Fruit fly (Drosophila melanogaster): Measurements from ENCODE around the gene CG6094.

The CG6094 gene

DNA sequence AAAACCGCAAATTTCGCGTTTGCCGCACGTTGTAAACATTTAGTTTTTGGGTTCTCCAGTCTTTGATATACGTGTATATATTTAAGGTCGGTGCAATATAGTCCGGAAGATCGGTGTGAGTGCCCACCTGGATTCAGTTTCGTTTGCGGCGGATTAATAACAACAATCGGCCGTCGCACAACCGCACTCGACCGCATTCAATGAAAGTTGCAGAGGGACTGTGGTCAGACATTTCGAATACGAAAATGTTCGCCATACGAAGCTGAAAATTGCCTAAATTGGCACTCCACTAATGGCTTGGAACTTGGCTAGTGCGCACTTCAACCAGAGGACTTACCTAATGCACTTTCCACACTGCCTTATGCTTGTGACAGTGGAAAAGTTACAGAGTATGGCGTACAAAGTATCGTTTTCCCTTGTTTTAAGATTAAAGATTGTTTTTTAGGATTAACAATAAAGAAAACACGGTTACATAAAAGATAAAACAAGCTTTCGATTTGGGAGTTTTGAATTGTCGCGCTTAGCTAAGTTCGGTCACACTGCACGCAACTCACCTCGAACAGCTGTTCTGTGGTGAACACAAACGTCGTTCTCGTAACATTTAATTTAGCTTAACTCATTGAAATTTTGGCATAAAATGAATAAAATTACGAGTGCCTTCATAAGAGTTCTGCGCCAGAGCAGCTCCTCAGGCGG is at the start of gene CG6094, which contains the start of gene Myo31DF:
TSS of gene CG6094 (plus strand) at position 525 of the 696 bp plus-strand sequence.
TSS of gene Myo31DF (minus strand) at position 223 of the 696 bp plus-strand sequence.
- peak; percentile 30 for TF ChIP-seq noc (tag; optimal IDR thresholded peaks at IDR 0.05)

dm6 chr2L:10457191-10457899 is 49.5 kb upstream of the CG6094 start, which contains the start of the genes LManI and LManII:
Gene LManI (minus strand): TSS chr2L:10457241.
Gene LManII (plus strand): TSS chr2L:10457658.
- TF ChIP-seq noc (tag; optimal IDR thresholded peaks at IDR 0.05): no peak

dm6 chr2L:10458979-10459378 is 47.9 kb upstream of the CG6094 start:
- TF ChIP-seq noc (tag; optimal IDR thresholded peaks at IDR 0.05): no peak

DNA sequence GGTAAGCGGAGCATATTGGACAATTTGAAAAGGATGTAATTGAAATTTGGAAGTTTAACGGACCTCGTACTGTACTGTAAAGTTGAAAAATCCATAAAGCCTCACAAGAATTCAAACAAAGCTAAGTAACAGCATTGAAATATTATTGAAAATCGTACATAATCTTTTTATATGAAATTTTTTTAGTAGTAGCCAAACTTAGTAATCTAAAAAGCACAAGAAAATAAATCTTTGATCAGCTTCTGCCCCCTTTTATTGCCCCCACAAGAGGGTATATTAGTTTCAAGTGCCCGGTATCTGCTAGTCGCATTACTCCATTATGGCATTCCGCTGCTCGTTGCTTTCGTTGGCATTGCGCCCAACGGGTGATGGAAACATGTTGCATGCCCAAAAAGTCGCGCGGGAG is 40.0 kb upstream of the CG6094 start:
- no peak for TF ChIP-seq noc (tag; optimal IDR thresholded peaks at IDR 0.05)

- peak; percentile 66 for TF ChIP-seq noc (tag; optimal IDR thresholded peaks at IDR 0.05)
Observed at dm6 chr2L:10468388-10468787, 38.5 kb upstream of the CG6094 start.

- no peak for TF ChIP-seq noc (tag; optimal IDR thresholded peaks at IDR 0.05)
Observed at dm6 chr2L:10468978-10469377, 37.9 kb upstream of the CG6094 start.

DNA sequence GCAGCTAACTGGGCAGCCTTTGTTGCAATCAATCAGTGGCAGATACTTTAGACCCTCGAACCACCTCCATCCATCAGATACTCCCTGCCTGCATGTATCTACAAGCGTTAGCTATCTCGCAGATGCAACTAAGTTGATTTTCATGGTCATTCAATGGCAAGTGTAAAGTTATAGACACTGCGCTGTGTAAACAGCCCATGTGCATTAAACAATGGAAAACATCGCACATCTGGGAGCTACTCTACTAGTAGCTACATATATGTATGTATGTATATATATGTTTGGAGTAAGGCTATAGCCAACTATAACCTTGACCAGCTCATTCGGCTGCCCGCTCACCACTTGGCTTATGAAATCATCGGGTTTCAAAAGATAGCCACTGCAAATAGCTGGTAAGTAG is 36.7 kb upstream of the CG6094 start:
- TF ChIP-seq noc (tag; optimal IDR thresholded peaks at IDR 0.05): no peak

dm6 chr2L:10472257-10472656 is 34.6 kb upstream of the CG6094 start:
- no peak for TF ChIP-seq noc (tag; optimal IDR thresholded peaks at IDR 0.05)

DNA sequence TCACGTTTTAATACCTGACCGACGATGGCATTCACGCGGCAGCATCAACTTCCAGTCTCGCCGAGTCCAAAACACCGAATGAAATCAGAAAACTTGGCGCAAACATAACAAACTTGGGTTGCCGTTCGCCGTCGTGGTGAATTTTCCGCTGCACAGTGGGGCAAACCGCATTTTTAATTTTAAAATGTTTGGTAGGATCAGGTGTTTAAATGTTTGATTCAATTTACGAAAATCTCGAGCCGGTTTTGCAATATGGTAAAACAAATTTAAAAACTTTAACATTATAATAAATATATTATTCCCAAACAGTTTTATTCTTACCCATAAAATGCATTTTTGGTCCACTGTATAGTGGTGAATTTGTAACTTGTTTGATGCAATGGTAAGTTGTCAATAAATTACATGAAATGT is 32.6 kb upstream of the CG6094 start, which contains the start of gene RluA-1:
TSS of gene RluA-1 (minus strand) at position 82 of the 411 bp plus-strand sequence.
- peak; percentile 71 for TF ChIP-seq noc (tag; optimal IDR thresholded peaks at IDR 0.05)

DNA sequence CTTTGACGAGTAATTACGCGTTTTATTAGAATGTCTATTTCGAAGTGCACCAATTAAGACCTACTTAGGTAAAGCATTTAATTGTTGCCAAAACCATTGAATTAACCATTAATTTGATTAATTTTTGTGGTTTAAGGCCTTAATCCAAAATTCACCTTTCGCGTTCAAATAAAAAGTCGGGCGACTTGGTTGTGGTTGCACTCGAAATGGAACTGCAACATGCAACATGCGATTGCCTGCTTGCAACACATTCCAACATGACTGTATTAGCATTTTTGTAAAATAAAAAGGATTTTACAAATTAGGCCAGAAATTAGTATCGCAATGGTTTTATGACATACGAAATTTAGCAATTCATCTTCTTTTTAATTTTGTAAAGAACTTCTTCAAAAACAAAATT is 32.1 kb upstream of the CG6094 start:
- TF ChIP-seq noc (tag; optimal IDR thresholded peaks at IDR 0.05): no peak

dm6 chr2L:10476879-10477278 is 30.0 kb upstream of the CG6094 start, which contains the start of gene RluA-2:
Gene RluA-2 (plus strand): TSS chr2L:10477073.
- no peak for TF ChIP-seq noc (tag; optimal IDR thresholded peaks at IDR 0.05)

dm6 chr2L:10479859-10480258 is 27.0 kb upstream of the CG6094 start:
- TF ChIP-seq noc (tag; optimal IDR thresholded peaks at IDR 0.05): no peak

dm6 chr2L:10483073-10483472 is 23.8 kb upstream of the CG6094 start, which contains the start of gene Grip75:
Gene Grip75 (plus strand): TSS chr2L:10483295.
- TF ChIP-seq noc (tag; optimal IDR thresholded peaks at IDR 0.05): no peak

- no peak for TF ChIP-seq noc (tag; optimal IDR thresholded peaks at IDR 0.05)
Observed at dm6 chr2L:10488484-10489223, 18.2 kb upstream of the CG6094 start, which contains the start of the genes Cog4 and CG6144. Gene Cog4 (minus strand): TSS chr2L:10488622. Gene CG6144 (plus strand): TSS chr2L:10488694.

- no peak for TF ChIP-seq noc (tag; optimal IDR thresholded peaks at IDR 0.05)
Observed at dm6 chr2L:10491354-10491753, 15.5 kb upstream of the CG6094 start, which contains the start of gene CG13144. Gene CG13144 (minus strand): TSS chr2L:10491454.

dm6 chr2L:10495495-10495894 is 11.4 kb upstream of the CG6094 start:
- TF ChIP-seq noc (tag; optimal IDR thresholded peaks at IDR 0.05): no peak

Measured in whole organism, larva.